Worm (Caenorhabditis elegans) whole organism, early embryonic: ENCODE data around the gene decr-1.1.

Experiments used
- B0310.2 ChIP-seq: sonication (generic microtip); optimal IDR thresholded peaks from 2 replicates; lab custom pipeline; 2016; ENCODE audit warnings: mild to moderate bottlenecking, missing genetic modification characterization, missing compliant biosample characterization
- F13C5.2 ChIP-seq: sonication (generic microtip); optimal IDR thresholded peaks from 2 replicates; lab custom pipeline; 2017; ENCODE audit warnings: mild to moderate bottlenecking, missing genetic modification characterization, inconsistent platforms, missing compliant biosample characterization
- aly-1 ChIP-seq: sonication (generic microtip); optimal IDR thresholded peaks from 2 replicates; lab custom pipeline; 2016; ENCODE audit warnings: missing genetic modification characterization, missing compliant biosample characterization
- ama-1 ChIP-seq: fragments of 150-350 bp; optimal IDR thresholded peaks from 2 replicates; lab custom pipeline; 2014
- ceh-13 ChIP-seq: fragments of 200-800 bp; sonication (Bioruptor generic); optimal IDR thresholded peaks from 2 replicates; lab custom pipeline; 2018; ENCODE audit warnings: mild to moderate bottlenecking, missing genetic modification characterization, missing compliant biosample characterization
- ceh-36 ChIP-seq: sonication (generic microtip); optimal IDR thresholded peaks from 2 replicates; lab custom pipeline; 2016; ENCODE audit warnings: missing genetic modification characterization, inconsistent platforms, missing compliant biosample characterization
- ets-7 ChIP-seq: sonication (generic microtip); optimal IDR thresholded peaks from 2 replicates; lab custom pipeline; 2016; ENCODE audit warnings: missing genotype, missing genetic modification characterization, missing compliant biosample characterization
- flt-1 ChIP-seq: fragments of 200-800 bp; sonication (Bioruptor generic); IDR thresholded peaks from 2 replicates; pipeline ENCODE4 v1.3.6; 2022; ENCODE audit warnings: missing genetic modification characterization, missing compliant biosample characterization
- hmbx-1 ChIP-seq: sonication (generic microtip); optimal IDR thresholded peaks from 2 replicates; lab custom pipeline; 2016; ENCODE audit warnings: mild to moderate bottlenecking, missing genetic modification characterization, missing compliant biosample characterization
- hmg-4 ChIP-seq: fragments of 200-800 bp; sonication (Bioruptor generic); optimal IDR thresholded peaks from 2 replicates; lab custom pipeline; 2018; ENCODE audit warnings: mild to moderate bottlenecking, missing genetic modification characterization, missing compliant biosample characterization
- hnd-1 ChIP-seq: sonication (generic microtip); optimal IDR thresholded peaks from 2 replicates; lab custom pipeline; 2016; ENCODE audit warnings: missing genetic modification characterization, missing compliant biosample characterization
- pes-1 ChIP-seq: fragments of 200-800 bp; sonication (Bioruptor generic); IDR thresholded peaks from 2 replicates; pipeline ENCODE4 v1.3.6; 2022; ENCODE audit warnings: missing genetic modification reagents, missing genetic modification characterization, missing compliant biosample characterization
- scrt-1 ChIP-seq: fragments of 200-800 bp; sonication (Bioruptor generic); IDR thresholded peaks from 2 replicates; pipeline ENCODE4 v1.3.6; 2022; ENCODE audit warnings: missing genetic modification characterization, missing compliant biosample characterization
- sea-1 ChIP-seq: fragments of 200-800 bp; sonication (Bioruptor generic); conservative IDR thresholded peaks from 2 replicates; pipeline ENCODE4 v1.3.6; 2022; ENCODE audit warnings: missing genetic modification characterization, missing compliant biosample characterization
- tbx-11 ChIP-seq: fragments of 200-800 bp; sonication (Bioruptor generic); IDR thresholded peaks from 2 replicates; pipeline ENCODE4 v1.3.6; 2022; ENCODE audit warnings: missing genetic modification characterization, missing compliant biosample characterization
- tbx-37 ChIP-seq: fragments of 200-800 bp; sonication (Bioruptor generic); conservative IDR thresholded peaks from 2 replicates; pipeline ENCODE4 v1.3.6; 2022; ENCODE audit warnings: missing genetic modification reagents, missing genetic modification characterization, missing compliant biosample characterization
- tra-4 ChIP-seq: sonication (generic microtip); optimal IDR thresholded peaks from 2 replicates; lab custom pipeline; 2017; ENCODE audit warnings: missing genetic modification characterization, missing compliant biosample characterization

Gene decr-1.1

DNA sequence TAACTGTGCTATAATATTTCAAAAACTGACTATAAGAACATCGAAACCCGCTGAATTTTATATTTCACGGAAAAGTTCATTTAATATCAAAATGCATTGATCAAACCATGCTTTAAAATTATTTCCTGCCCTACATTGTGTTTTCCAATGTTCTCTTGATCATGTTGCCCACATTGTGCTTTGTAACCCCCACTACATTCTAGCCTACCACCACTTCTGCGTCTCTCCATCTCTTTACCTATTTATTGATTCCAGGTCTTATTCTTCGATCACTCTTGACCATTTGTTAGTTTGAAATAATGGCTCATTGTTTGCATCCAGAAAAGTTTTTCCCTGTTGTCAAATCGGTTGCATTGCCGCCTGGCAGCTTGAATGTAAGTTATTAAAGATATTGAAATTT lies at the start of gene decr-1.1:
Gene decr-1.1 (plus strand): TSS at position 210 of the 400 bp plus-strand sequence.
- TF ChIP-seq ama-1 (lab: Kevin White, UChicago), result no peak
- TF ChIP-seq hnd-1, result no peak

DNA sequence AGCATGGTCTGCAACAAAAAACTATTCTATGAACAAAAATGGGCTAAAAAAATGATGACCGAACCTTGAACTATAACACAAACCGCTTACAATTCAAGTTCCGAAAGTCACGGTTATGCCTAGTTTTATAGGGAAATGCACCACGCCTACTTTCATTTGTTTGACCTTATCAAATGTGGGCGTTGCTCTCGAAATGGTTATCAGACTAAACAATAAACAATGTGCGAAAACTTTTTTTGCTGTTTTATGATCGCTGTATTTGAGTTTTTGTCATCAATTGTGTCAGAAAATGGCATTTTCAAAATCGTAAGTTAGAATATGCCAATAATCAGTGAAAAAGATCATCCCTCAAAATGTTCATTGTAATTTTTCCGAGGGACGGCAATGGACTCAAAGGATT lies 46.1 kb upstream of the decr-1.1 start, which contains the start of gene F35E12.6:
Gene F35E12.6 (minus strand): TSS at position 101 of the 400 bp plus-strand sequence.
- TF ChIP-seq flt-1 (GFP tag; lab: Robert Waterston, UW) (no peak), pes-1 (GFP tag; lab: Robert Waterston, UW) (no peak), hmg-4 (GFP tag; lab: Kevin White, UChicago) (no peak)

DNA sequence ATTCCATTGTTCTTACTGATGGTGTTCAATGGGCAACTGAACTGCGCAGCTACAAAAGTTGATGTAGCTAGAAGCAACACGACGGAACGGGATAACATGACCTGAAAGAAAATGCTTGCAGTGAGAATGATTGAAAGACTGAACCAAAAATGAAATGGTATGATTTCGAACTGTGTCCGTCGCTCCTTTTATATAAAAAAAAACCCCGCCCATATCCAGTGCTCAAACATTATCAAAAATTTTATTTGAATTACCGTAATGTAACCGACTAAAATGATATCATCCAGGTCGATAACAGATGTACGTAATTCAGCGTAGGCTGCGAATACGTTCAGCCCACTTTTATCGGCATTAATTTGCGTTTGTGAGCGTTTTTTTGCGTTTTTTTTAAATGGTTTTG lies 43.8 kb upstream of the decr-1.1 start, which contains the start of gene irg-5:
Gene irg-5 (minus strand): TSS at position 101 of the 400 bp plus-strand sequence.
- TF ChIP-seq pes-1 (GFP tag; lab: Robert Waterston, UW) (no peak), hmbx-1 (tag; lab: Kevin White, UChicago) (no peak), ceh-36 (no peak)

DNA sequence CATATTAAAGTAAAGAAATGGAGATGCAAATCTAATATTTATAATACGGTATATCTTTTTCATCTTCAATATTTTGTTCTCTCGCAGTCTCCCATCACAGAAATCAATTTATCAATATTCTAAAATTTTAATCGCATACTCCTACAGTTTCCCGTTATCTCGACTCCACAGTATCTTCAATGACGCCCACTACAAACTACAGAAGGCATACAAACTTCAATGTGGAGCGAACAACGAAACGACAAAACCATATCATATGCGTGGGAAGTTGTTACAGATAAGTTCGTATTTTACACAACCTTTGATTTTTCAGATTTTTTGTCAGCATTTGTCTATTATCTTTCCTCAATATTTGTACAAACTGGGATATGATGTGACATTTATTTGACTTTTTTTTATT lies 42.3 kb upstream of the decr-1.1 start:
- TF ChIP-seq hmg-4 (GFP tag; lab: Kevin White, UChicago), result no peak
- no peak for TF ChIP-seq ceh-36
- TF ChIP-seq hmbx-1 (tag; lab: Kevin White, UChicago), result no peak
- no peak for TF ChIP-seq aly-1
- TF ChIP-seq ceh-13, result no peak
- TF ChIP-seq sea-1, result no peak
- TF ChIP-seq ama-1 (lab: Kevin White, UChicago), result no peak
- TF ChIP-seq scrt-1, result no peak
- TF ChIP-seq flt-1 (GFP tag; lab: Robert Waterston, UW), result no peak
- no peak for TF ChIP-seq B0310.2 (tag; lab: Kevin White, UChicago)
- TF ChIP-seq tbx-37 (GFP tag; lab: Robert Waterston, UW), result no peak
- TF ChIP-seq tbx-11 (GFP tag; lab: Robert Waterston, UW), result no peak
- no peak for TF ChIP-seq tra-4 (tag; lab: Kevin White, UChicago)
- TF ChIP-seq ets-7, result no peak
- TF ChIP-seq F13C5.2 (tag; lab: Kevin White, UChicago), result no peak

DNA sequence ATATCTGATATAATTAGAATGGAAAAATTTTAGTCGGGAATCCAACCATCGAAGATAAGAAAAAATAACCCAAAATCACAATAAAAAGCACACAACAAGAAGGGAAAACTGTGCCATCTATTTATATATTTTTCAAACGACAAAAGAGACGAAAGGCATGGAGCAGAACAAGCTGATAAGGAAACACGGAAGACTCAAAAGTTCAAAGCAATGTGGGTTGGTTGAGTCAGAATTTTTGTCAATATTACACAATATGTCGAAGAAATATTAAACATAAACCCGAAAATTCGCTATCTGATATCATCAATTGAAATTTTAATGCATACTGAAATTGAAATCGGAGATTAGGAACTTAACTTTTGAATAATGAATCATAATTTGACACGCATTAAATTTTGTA lies 37.3 kb upstream of the decr-1.1 start, which contains the start of gene F35E12.9:
Gene F35E12.9 (minus strand): TSS at position 227 of the 400 bp plus-strand sequence.
- TF ChIP-seq sea-1, result no peak
- no peak for TF ChIP-seq pes-1 (GFP tag; lab: Robert Waterston, UW)
- no peak for TF ChIP-seq flt-1 (GFP tag; lab: Robert Waterston, UW)
- TF ChIP-seq tbx-37 (GFP tag; lab: Robert Waterston, UW), result no peak
- no peak for TF ChIP-seq ets-7
- no peak for TF ChIP-seq ceh-36
- no peak for TF ChIP-seq B0310.2 (tag; lab: Kevin White, UChicago)
- TF ChIP-seq hnd-1, result no peak
- no peak for TF ChIP-seq tra-4 (tag; lab: Kevin White, UChicago)
- no peak for TF ChIP-seq hmbx-1 (tag; lab: Kevin White, UChicago)
- no peak for TF ChIP-seq ama-1 (lab: Kevin White, UChicago)
- no peak for TF ChIP-seq tbx-11 (GFP tag; lab: Robert Waterston, UW)
- TF ChIP-seq F13C5.2 (tag; lab: Kevin White, UChicago), result no peak
- TF ChIP-seq aly-1, result no peak
- TF ChIP-seq ceh-13, result no peak
- no peak for TF ChIP-seq hmg-4 (GFP tag; lab: Kevin White, UChicago)
- TF ChIP-seq scrt-1, result no peak

DNA sequence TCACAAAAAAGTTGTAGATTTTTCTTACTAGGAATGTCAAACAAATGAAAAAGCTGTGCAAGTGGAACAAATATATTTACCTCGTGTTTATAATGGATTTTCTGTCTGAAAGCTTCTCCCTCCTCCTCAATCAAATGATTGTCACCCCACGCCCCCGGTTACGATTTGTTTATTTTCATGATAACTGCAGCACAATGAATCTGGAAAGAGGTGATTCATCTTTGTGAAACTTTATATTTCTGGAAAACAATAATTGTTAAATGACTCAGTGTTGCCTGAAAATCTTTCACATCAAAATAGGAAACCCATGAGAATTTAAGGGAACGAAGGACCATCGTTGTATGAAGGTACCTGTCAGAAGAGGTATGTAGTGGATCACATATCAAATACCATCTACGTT lies 33.5 kb upstream of the decr-1.1 start, which contains the start of gene F35E12.10:
Gene F35E12.10 (minus strand): TSS at position 101 of the 400 bp plus-strand sequence.
- no peak for TF ChIP-seq scrt-1
- no peak for TF ChIP-seq hmbx-1 (tag; lab: Kevin White, UChicago)
- TF ChIP-seq ama-1 (lab: Kevin White, UChicago), result no peak
- TF ChIP-seq tbx-37 (GFP tag; lab: Robert Waterston, UW), result no peak
- TF ChIP-seq F13C5.2 (tag; lab: Kevin White, UChicago), result no peak
- TF ChIP-seq ets-7, result no peak
- no peak for TF ChIP-seq sea-1
- no peak for TF ChIP-seq pes-1 (GFP tag; lab: Robert Waterston, UW)
- no peak for TF ChIP-seq hmg-4 (GFP tag; lab: Kevin White, UChicago)
- no peak for TF ChIP-seq aly-1
- TF ChIP-seq ceh-13, result no peak
- no peak for TF ChIP-seq flt-1 (GFP tag; lab: Robert Waterston, UW)

DNA sequence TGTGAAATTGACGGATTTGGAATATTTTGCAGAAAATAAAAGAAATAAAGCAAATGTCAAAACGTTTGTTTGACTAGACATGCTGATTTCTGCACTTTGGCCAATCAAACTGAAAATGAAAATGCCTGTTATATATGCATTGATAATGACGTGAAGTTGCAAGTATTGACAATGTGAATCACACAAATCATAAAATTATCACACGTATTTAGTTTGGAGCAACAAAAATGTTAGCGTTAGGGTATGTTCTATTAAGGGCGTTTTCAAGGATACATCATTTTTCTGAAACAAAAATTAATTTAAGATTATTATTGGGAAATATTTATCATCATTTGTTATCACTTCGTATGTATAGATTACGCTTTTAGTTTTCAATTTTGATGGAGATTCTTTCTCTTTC lies 30.4 kb upstream of the decr-1.1 start, which contains the start of gene cld-9:
Gene cld-9 (minus strand): TSS at position 81 of the 400 bp plus-strand sequence.
- TF ChIP-seq tra-4 (tag; lab: Kevin White, UChicago), result no peak
- no peak for TF ChIP-seq hmg-4 (GFP tag; lab: Kevin White, UChicago)

DNA sequence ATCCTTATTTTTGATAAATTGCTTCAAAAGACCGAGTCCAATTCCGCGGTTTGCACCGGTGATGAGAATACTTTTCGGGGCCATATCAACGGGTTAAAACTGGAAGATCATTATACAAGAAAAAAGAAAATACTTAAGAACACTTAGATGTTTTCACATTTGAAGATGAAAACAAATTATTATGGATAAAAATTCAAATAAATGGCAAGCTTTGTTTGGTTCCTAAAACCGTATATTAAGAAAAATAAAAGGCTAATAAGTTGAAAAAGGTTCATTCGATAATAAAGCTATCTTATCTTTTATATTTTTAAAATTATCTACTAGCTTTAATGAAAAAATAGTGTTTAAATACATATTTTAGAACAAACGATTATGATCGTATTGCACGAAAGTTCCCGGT lies 28.7 kb upstream of the decr-1.1 start, which contains the start of gene F20G2.1:
Gene F20G2.1 (minus strand): TSS at position 101 of the 400 bp plus-strand sequence.
- TF ChIP-seq ets-7, result no peak
- no peak for TF ChIP-seq pes-1 (GFP tag; lab: Robert Waterston, UW)
- TF ChIP-seq tra-4 (tag; lab: Kevin White, UChicago), result no peak
- TF ChIP-seq ceh-36, result no peak
- no peak for TF ChIP-seq aly-1
- no peak for TF ChIP-seq F13C5.2 (tag; lab: Kevin White, UChicago)
- no peak for TF ChIP-seq ceh-13
- no peak for TF ChIP-seq hnd-1
- TF ChIP-seq tbx-11 (GFP tag; lab: Robert Waterston, UW), result no peak
- TF ChIP-seq ama-1 (lab: Kevin White, UChicago), result no peak
- TF ChIP-seq flt-1 (GFP tag; lab: Robert Waterston, UW), result no peak
